Fruit fly (Drosophila melanogaster) whole organism, embryonic: ENCODE data around the gene CG8460.

Source experiments
- Abd-B ChIP-seq: fragments of 200-800 bp; sonication (Bioruptor generic); optimal IDR thresholded peaks from 2 replicates; lab custom pipeline; 2018; ENCODE audit warnings: missing biosample characterization, mild to moderate bottlenecking, missing genetic modification characterization, moderate library complexity
- CG10274 ChIP-seq: fragments of 200-800 bp; sonication (Bioruptor generic); optimal IDR thresholded peaks from 3 replicates; lab custom pipeline; 2017; ENCODE audit warnings: missing biosample characterization, mild to moderate bottlenecking, missing genetic modification characterization
- CG1233 ChIP-seq: fragments of 200-800 bp; sonication (Bioruptor generic); optimal IDR thresholded peaks from 4 replicates; lab custom pipeline; 2018; ENCODE audit warnings: missing biosample characterization, mild to moderate bottlenecking, missing genetic modification characterization
- CG13424 ChIP-seq: fragments of 200-800 bp; sonication (Bioruptor generic); optimal IDR thresholded peaks from 2 replicates; lab custom pipeline; 2019; ENCODE audit warnings: missing biosample characterization, mild to moderate bottlenecking, missing genetic modification characterization, moderate library complexity
- CG13775 ChIP-seq: fragments of 200-800 bp; sonication (Bioruptor generic); optimal IDR thresholded peaks from 3 replicates; lab custom pipeline; 2017; ENCODE audit warnings: missing biosample characterization, mild to moderate bottlenecking, missing genetic modification characterization
- CG16815 ChIP-seq: fragments of 200-800 bp; sonication (Bioruptor generic); optimal IDR thresholded peaks from 3 replicates; lab custom pipeline; 2017; ENCODE audit warnings: missing biosample characterization, mild to moderate bottlenecking, missing genetic modification characterization
- CG17361 ChIP-seq: fragments of 200-800 bp; sonication (Bioruptor generic); IDR thresholded peaks from 3 replicates; pipeline ENCODE4 v1.3.6; 2022; ENCODE audit warnings: missing biosample characterization, missing genetic modification characterization
- CG17912 ChIP-seq: fragments of 200-800 bp; sonication (Bioruptor generic); optimal IDR thresholded peaks from 2 replicates; lab custom pipeline; 2018; ENCODE audit warnings: missing biosample characterization, mild to moderate bottlenecking, missing genetic modification characterization
- CG18262 ChIP-seq: fragments of 200-800 bp; optimal IDR thresholded peaks from 3 replicates; lab custom pipeline; 2019; ENCODE audit warnings: missing biosample characterization, mild to moderate bottlenecking, missing genetic modification characterization, moderate library complexity
- CG18599 ChIP-seq: fragments of 200-800 bp; sonication (Bioruptor generic); optimal IDR thresholded peaks from 3 replicates; lab custom pipeline; 2017; ENCODE audit warnings: missing biosample characterization, missing genetic modification characterization, mild to moderate bottlenecking, moderate library complexity, missing genetic modification reagents
- CG31224 ChIP-seq: fragments of 200-800 bp; sonication (Bioruptor generic); IDR thresholded peaks from 2 replicates; pipeline ENCODE4 v1.3.6; 2022; ENCODE audit warnings: missing biosample characterization, missing genetic modification characterization
- CG34422 ChIP-seq: fragments of 200-800 bp; sonication (Bioruptor generic); IDR thresholded peaks from 3 replicates; pipeline ENCODE4 v1.3.6; 2022; ENCODE audit warnings: missing biosample characterization, missing genetic modification characterization
- CG42726 ChIP-seq: fragments of 200-800 bp; sonication (Bioruptor generic); IDR thresholded peaks from 2 replicates; pipeline ENCODE4 v1.3.6; 2022; ENCODE audit warnings: missing biosample characterization, missing genetic modification characterization; ENCODE audit not compliant: partially characterized antibody
- CG6765 ChIP-seq: fragments of 200-800 bp; sonication (Bioruptor generic); optimal IDR thresholded peaks from 3 replicates; lab custom pipeline; 2017; ENCODE audit warnings: missing biosample characterization, mild to moderate bottlenecking, missing genetic modification characterization
- CG7271 ChIP-seq: fragments of 200-800 bp; sonication (Bioruptor generic); optimal IDR thresholded peaks from 2 replicates; lab custom pipeline; 2018; ENCODE audit warnings: missing biosample characterization, mild to moderate bottlenecking, missing genetic modification characterization, moderate library complexity
- CG7963 ChIP-seq: fragments of 200-800 bp; sonication (Bioruptor generic); IDR thresholded peaks from 3 replicates; pipeline ENCODE4 v1.3.6; 2022; ENCODE audit warnings: missing biosample characterization, missing genetic modification characterization; ENCODE audit not compliant: partially characterized antibody
- CG9215 ChIP-seq: fragments of 200-800 bp; sonication (Bioruptor generic); IDR thresholded peaks from 2 replicates; pipeline ENCODE4 v1.3.6; 2022; ENCODE audit warnings: missing biosample characterization, missing genetic modification characterization
- CG9797 ChIP-seq: fragments of 200-800 bp; sonication (Bioruptor generic); optimal IDR thresholded peaks from 3 replicates; lab custom pipeline; 2018; ENCODE audit warnings: missing biosample characterization, mild to moderate bottlenecking, missing genetic modification characterization
- CkIIα-i1 ChIP-seq: fragments of 200-800 bp; sonication (Bioruptor generic); IDR thresholded peaks from 2 replicates; pipeline ENCODE4 v1.3.6; 2022; ENCODE audit warnings: missing biosample characterization, missing genetic modification characterization
- Doc2 ChIP-seq: fragments of 200-800 bp; sonication (Bioruptor generic); IDR thresholded peaks from 2 replicates; pipeline ENCODE4 v1.3.6; 2022; ENCODE audit warnings: missing biosample characterization, missing genetic modification characterization
- Ets65A ChIP-seq: fragments of 200-800 bp; sonication (Bioruptor generic); peaks from one replicate; lab custom pipeline; 2016; ENCODE audit warnings: missing biosample characterization, missing genetic modification characterization
- Fer2 ChIP-seq: fragments of 200-800 bp; sonication (Bioruptor generic); optimal IDR thresholded peaks from 2 replicates; lab custom pipeline; 2018; ENCODE audit warnings: missing biosample characterization, mild to moderate bottlenecking, missing genetic modification characterization, moderate library complexity
- Hmr ChIP-seq: fragments of 200-800 bp; sonication (Bioruptor generic); optimal IDR thresholded peaks from 3 replicates; lab custom pipeline; 2017; ENCODE audit warnings: mild to moderate bottlenecking, missing biosample characterization, missing genetic modification reagents, missing genetic modification characterization
- Hr51 ChIP-seq, 2 experiments: fragments of 200-800 bp; sonication (Bioruptor generic); optimal IDR thresholded peaks; 2 replicates in 1 of 2; 3 replicates in 1 of 2; lab custom pipeline; 2016 to 2018; ENCODE audit warnings: missing biosample characterization in 2 of 2, missing genetic modification characterization in 2 of 2, mild to moderate bottlenecking in 1 of 2, moderate library complexity in 1 of 2
- Hsf ChIP-seq: fragments of 200-800 bp; sonication (Bioruptor generic); optimal IDR thresholded peaks from 3 replicates; lab custom pipeline; 2016; ENCODE audit warnings: missing biosample characterization, missing genetic modification characterization
- Jarid2 ChIP-seq: fragments of 200-800 bp; sonication (Bioruptor generic); optimal IDR thresholded peaks from 3 replicates; lab custom pipeline; 2017; ENCODE audit warnings: mild to moderate bottlenecking, missing biosample characterization, missing genetic modification reagents, missing genetic modification characterization
- Nf-YB ChIP-seq: fragments of 200-800 bp; sonication (Bioruptor generic); optimal IDR thresholded peaks from 3 replicates; lab custom pipeline; 2019; ENCODE audit warnings: missing biosample characterization, mild to moderate bottlenecking, missing genetic modification characterization, moderate library complexity
- Side ChIP-seq: fragments of 200-800 bp; sonication (Bioruptor generic); optimal IDR thresholded peaks from 2 replicates; lab custom pipeline; 2016; ENCODE audit warnings: missing biosample characterization, missing genetic modification characterization
- Trl ChIP-seq, 3 experiments: fragments of >200 bp in 2 of 3; fragments of 200-800 bp in 1 of 3; sonication (Bioruptor generic) in 1 of 3; optimal IDR thresholded peaks; 2 replicates in 1 of 3; 3 replicates in 2 of 3; lab custom pipeline; 2016 to 2017; ENCODE audit warnings: missing biosample characterization in 1 of 3, missing genetic modification characterization in 1 of 3
- Xrp1 ChIP-seq: fragments of 200-800 bp; sonication (Bioruptor generic); IDR thresholded peaks from 2 replicates; pipeline ENCODE4 v1.3.6; 2022; ENCODE audit warnings: missing biosample characterization, missing genetic modification characterization
- abd-A ChIP-seq: fragments of 200-800 bp; sonication (Bioruptor generic); optimal IDR thresholded peaks from 3 replicates; lab custom pipeline; 2019; ENCODE audit warnings: missing biosample characterization, mild to moderate bottlenecking, missing genetic modification characterization, moderate library complexity
- ara ChIP-seq: fragments of 200-800 bp; sonication (Bioruptor generic); IDR thresholded peaks from 2 replicates; pipeline ENCODE4 v1.3.6; 2022; ENCODE audit warnings: missing biosample characterization, missing genetic modification characterization
- ato ChIP-seq: fragments of 200-800 bp; sonication (Bioruptor generic); IDR thresholded peaks from 2 replicates; pipeline ENCODE4 v1.3.6; 2022; ENCODE audit warnings: missing biosample characterization, missing genetic modification characterization; ENCODE audit not compliant: partially characterized antibody
- bowl ChIP-seq: fragments of 200-800 bp; sonication (Bioruptor generic); IDR thresholded peaks from 2 replicates; pipeline ENCODE4 v1.3.6; 2022; ENCODE audit warnings: missing biosample characterization, missing genetic modification characterization
- cad ChIP-seq: fragments of >200 bp; optimal IDR thresholded peaks from 2 replicates; lab custom pipeline; 2017; ENCODE audit warnings: missing biosample characterization, missing genetic modification characterization
- corto ChIP-seq: fragments of 200-800 bp; sonication (Bioruptor generic); optimal IDR thresholded peaks from 2 replicates; lab custom pipeline; 2016; ENCODE audit warnings: missing biosample characterization, mild to moderate bottlenecking, missing genetic modification characterization, moderate library complexity
- crol ChIP-seq: fragments of 200-800 bp; sonication (Bioruptor generic); IDR thresholded peaks from 2 replicates; pipeline ENCODE4 v1.3.6; 2022; ENCODE audit warnings: missing biosample characterization, missing genetic modification characterization
- eyg ChIP-seq: fragments of 200-800 bp; sonication (Bioruptor generic); optimal IDR thresholded peaks from 3 replicates; lab custom pipeline; 2016; ENCODE audit warnings: missing biosample characterization, missing genetic modification characterization
- gsb-n ChIP-seq: fragments of 200-800 bp; sonication (Bioruptor generic); optimal IDR thresholded peaks from 3 replicates; lab custom pipeline; 2018; ENCODE audit warnings: missing biosample characterization, mild to moderate bottlenecking, missing genetic modification characterization
- knrl ChIP-seq: fragments of 200-800 bp; sonication (Bioruptor generic); IDR thresholded peaks from 3 replicates; pipeline ENCODE4 v1.3.6; 2022; ENCODE audit warnings: missing biosample characterization, missing genetic modification characterization; ENCODE audit not compliant: partially characterized antibody
- lbe ChIP-seq: fragments of 200-800 bp; sonication (Bioruptor generic); optimal IDR thresholded peaks from 2 replicates; lab custom pipeline; 2016; ENCODE audit warnings: missing biosample characterization, mild to moderate bottlenecking, missing genetic modification characterization
- odd ChIP-seq: fragments of 200-800 bp; sonication (Bioruptor generic); optimal IDR thresholded peaks from 2 replicates; lab custom pipeline; 2017; ENCODE audit warnings: missing biosample characterization, mild to moderate bottlenecking, missing genetic modification characterization
- prd ChIP-seq, 3 experiments: fragments of >200 bp in 2 of 3; fragments of 200-800 bp in 1 of 3; sonication (Bioruptor generic) in 1 of 3; optimal IDR thresholded peaks in 2 of 3; IDR thresholded peaks in 1 of 3; 2 replicates in 2 of 3; 3 replicates in 1 of 3; pipeline versions ENCODE4 v1.3.6 to Lab custom; 2017 to 2022; ENCODE audit warnings: missing biosample characterization in 1 of 3, missing genetic modification characterization in 1 of 3
- pros ChIP-seq: fragments of 200-800 bp; sonication (Bioruptor generic); optimal IDR thresholded peaks from 3 replicates; lab custom pipeline; 2019; ENCODE audit warnings: missing biosample characterization, mild to moderate bottlenecking, missing genetic modification characterization, moderate library complexity
- repo ChIP-seq: fragments of 200-800 bp; sonication (Bioruptor generic); optimal IDR thresholded peaks from 2 replicates; lab custom pipeline; 2016; ENCODE audit warnings: missing biosample characterization, missing genetic modification characterization
- ro ChIP-seq: fragments of 200-800 bp; sonication (Bioruptor generic); IDR thresholded peaks from 2 replicates; pipeline ENCODE4 v1.3.6; 2022; ENCODE audit warnings: missing biosample characterization, missing genetic modification characterization
- slbo ChIP-seq: fragments of 200-800 bp; sonication (Bioruptor generic); IDR thresholded peaks from 2 replicates; pipeline ENCODE4 v1.3.6; 2022; ENCODE audit warnings: missing biosample characterization, missing genetic modification characterization
- ssp ChIP-seq: fragments of 200-800 bp; sonication (Bioruptor generic); IDR thresholded peaks from 2 replicates; pipeline ENCODE4 v1.3.6; 2022; ENCODE audit warnings: missing biosample characterization, missing genetic modification characterization
- ttk ChIP-seq: fragments of 200-800 bp; sonication (Bioruptor generic); IDR thresholded peaks from 2 replicates; pipeline ENCODE4 v2.1.2; 2022; ENCODE audit warnings: missing biosample characterization, missing genetic modification characterization
- z ChIP-seq: fragments of 200-800 bp; sonication (Bioruptor generic); IDR thresholded peaks from 3 replicates; pipeline ENCODE4 v1.3.6; 2022; ENCODE audit warnings: missing biosample characterization, missing genetic modification characterization

The CG8460 gene

dm6 chr2L:8198757-8199156, 1.8 kb downstream of the CG8460 start, which contains the start of gene PGAP5 (continued):
- TF ChIP-seq Ets65A (GFP tag; lab: Kevin White, UChicago) (no peak), CG31224 (GFP tag; lab: Robert Waterston, UW) (no peak), ara (GFP tag; lab: Robert Waterston, UW) (no peak), cad (GFP tag; lab: Kevin White, UChicago) (no peak), Trl (optimal IDR thresholded peaks at IDR 0.05; lab: Kevin White, UChicago) (no peak), Trl (GFP tag; optimal IDR thresholded peaks at IDR 0.05; lab: Kevin White, UChicago) (no peak), odd (GFP tag; lab: Kevin White, UChicago) (no peak), CG18262 (no peak), z (GFP tag; lab: Robert Waterston, UW) (no peak), lbe (GFP tag; lab: Kevin White, UChicago) (peak; percentile 75), ro (GFP tag; lab: Robert Waterston, UW) (no peak), Hmr (no peak), ssp (GFP tag; lab: Robert Waterston, UW) (no peak), CG42726 (peak; percentile 92), CG7271 (no peak), Side (GFP tag; lab: Kevin White, UChicago) (no peak), ato (GFP tag; lab: Robert Waterston, UW) (peak; percentile 85), Xrp1 (GFP tag; lab: Robert Waterston, UW) (no peak), eyg (GFP tag; lab: Kevin White, UChicago) (no peak), knrl (GFP tag; lab: Robert Waterston, UW) (peak; percentile 91), CG17361 (GFP tag; lab: Robert Waterston, UW) (no peak), CG9215 (no peak), CG13424 (tag; lab: Kevin White, UChicago) (no peak), Doc2 (GFP tag; lab: Robert Waterston, UW) (no peak), CG7963 (GFP tag; lab: Robert Waterston, UW) (peak; percentile 85), CG16815 (GFP tag; lab: Kevin White, UChicago) (no peak), Abd-B (GFP tag; lab: Kevin White, UChicago) (no peak), CG10274 (GFP tag; lab: Kevin White, UChicago) (no peak), CkIIα-i1 (GFP tag; lab: Robert Waterston, UW) (no peak), slbo (GFP tag; lab: Robert Waterston, UW) (peak; percentile 42; the same call in 1 of the 2 replicates), CG34422 (no peak), Fer2 (tag; lab: Kevin White, UChicago) (no peak), Jarid2 (no peak), Nf-YB (no peak), ttk (GFP tag; lab: Robert Waterston, UW) (no peak), gsb-n (tag; lab: Kevin White, UChicago) (no peak), Hr51 (GFP tag; optimal IDR thresholded peaks at IDR 0.05; lab: Kevin White, UChicago) (no peak), abd-A (tag; lab: Kevin White, UChicago) (no peak), pros (GFP tag; lab: Kevin White, UChicago) (no peak), CG18599 (GFP tag; lab: Kevin White, UChicago) (no peak), CG13775 (GFP tag; lab: Kevin White, UChicago) (no peak), CG1233 (GFP tag; lab: Kevin White, UChicago) (no peak), CG9797 (GFP tag; lab: Kevin White, UChicago) (peak; percentile 13), Hsf (GFP tag; lab: Kevin White, UChicago) (no peak), prd (optimal IDR thresholded peaks at IDR 0.05; lab: Kevin White, UChicago) (no peak), prd (GFP tag; IDR thresholded peaks at IDR 0.05; lab: Robert Waterston, UW) (no peak), CG17912 (GFP tag; lab: Kevin White, UChicago) (no peak), CG6765 (GFP tag; lab: Kevin White, UChicago) (no peak), crol (no peak), repo (no peak), corto (peak; percentile 19), bowl (GFP tag; lab: Robert Waterston, UW) (no peak)
